Fruit fly (Drosophila melanogaster): Measurements from ENCODE around the gene Icmt.

DNA sequence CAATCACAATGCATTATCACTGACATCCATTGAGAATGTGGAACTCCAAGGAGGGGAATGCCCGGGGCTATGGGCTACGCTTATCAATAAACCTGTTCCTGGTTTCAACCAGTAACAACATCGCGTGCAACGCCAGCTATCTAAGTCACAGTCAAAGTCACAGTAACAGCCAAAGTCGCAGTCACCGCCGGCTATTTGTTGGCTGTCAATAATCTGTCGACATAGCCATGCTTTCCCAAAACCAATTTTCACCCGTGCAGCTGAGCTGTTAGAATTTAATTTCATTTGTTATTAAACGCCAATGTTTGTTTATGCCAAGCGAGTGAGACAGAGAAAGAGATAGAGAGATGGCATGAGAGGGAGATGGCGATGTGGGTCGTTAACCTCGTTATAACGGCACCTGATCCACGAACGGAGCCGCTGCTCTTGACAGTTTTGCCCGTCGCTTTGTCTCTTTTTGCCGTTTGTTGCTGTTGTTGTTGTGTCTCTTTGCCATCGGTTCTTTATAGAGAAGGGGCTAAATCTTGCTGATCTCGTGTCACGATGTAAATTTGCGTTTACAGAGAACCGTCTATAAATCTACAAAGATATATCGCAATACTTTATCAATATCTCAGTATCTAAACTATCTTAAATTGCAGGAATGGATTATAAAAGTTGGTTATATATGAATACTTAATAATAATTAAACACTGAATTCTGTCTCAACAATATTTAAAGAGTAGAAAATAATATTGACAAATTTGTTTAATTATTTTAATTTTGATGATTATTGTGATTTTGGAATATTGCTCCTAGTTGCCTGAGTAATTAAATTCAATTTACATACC is 14.2 kb downstream of the Icmt start:
- TF ChIP-seq lab (GFP tag; optimal IDR thresholded peaks at IDR 0.05) (no peak), CG13894 (tag; optimal IDR thresholded peaks at IDR 0.05) (no peak)

Data from whole organism, embryonic.